Fruit fly (Drosophila melanogaster) whole organism, embryonic: Measurements from ENCODE around the gene UbcE2H.

Experiments used
- BEAF-32 ChIP-seq: fragments of 200-800 bp; sonication (Bioruptor generic); optimal IDR thresholded peaks from 3 replicates; lab custom pipeline; 2017; ENCODE audit warnings: missing biosample characterization, missing genetic modification characterization, mild to moderate bottlenecking, moderate library complexity, missing genetic modification reagents
- CG12391 ChIP-seq: fragments of 200-800 bp; sonication (Bioruptor generic); optimal IDR thresholded peaks from 3 replicates; lab custom pipeline; 2018; ENCODE audit warnings: missing biosample characterization, mild to moderate bottlenecking, missing genetic modification characterization, moderate library complexity
- CG12942 ChIP-seq: fragments of 200-800 bp; sonication (Bioruptor generic); optimal IDR thresholded peaks from 3 replicates; lab custom pipeline; 2016; ENCODE audit warnings: missing biosample characterization, missing genetic modification characterization
- CG14441 ChIP-seq: fragments of 200-800 bp; sonication (Bioruptor generic); IDR thresholded peaks from 2 replicates; pipeline ENCODE4 v1.3.6; 2022; ENCODE audit warnings: missing biosample characterization, missing genetic modification characterization
- CG1603 ChIP-seq: fragments of 200-800 bp; sonication (Bioruptor generic); optimal IDR thresholded peaks from 2 replicates; lab custom pipeline; 2019; ENCODE audit warnings: missing biosample characterization, mild to moderate bottlenecking, missing genetic modification characterization, moderate library complexity
- CG18619 ChIP-seq: fragments of 200-800 bp; sonication (Bioruptor generic); optimal IDR thresholded peaks from 3 replicates; lab custom pipeline; 2017; ENCODE audit warnings: missing biosample characterization, mild to moderate bottlenecking, missing genetic modification characterization
- CG2116 ChIP-seq: fragments of 200-800 bp; sonication (Bioruptor generic); optimal IDR thresholded peaks from 3 replicates; lab custom pipeline; 2018; ENCODE audit warnings: missing biosample characterization, mild to moderate bottlenecking, missing genetic modification characterization
- CG2129 ChIP-seq: fragments of 200-800 bp; sonication (Bioruptor generic); IDR thresholded peaks from 2 replicates; pipeline ENCODE4 v1.3.6; 2022; ENCODE audit warnings: missing biosample characterization, missing genetic modification characterization; ENCODE audit not compliant: partially characterized antibody
- CG2199 ChIP-seq: fragments of 200-800 bp; sonication (Bioruptor generic); IDR thresholded peaks from 3 replicates; pipeline ENCODE4 v1.3.6; 2022; ENCODE audit warnings: missing biosample characterization, missing genetic modification characterization
- CG31365 ChIP-seq: fragments of 200-800 bp; sonication (Bioruptor generic); optimal IDR thresholded peaks from 2 replicates; lab custom pipeline; 2018; ENCODE audit warnings: missing biosample characterization, mild to moderate bottlenecking, missing genetic modification characterization
- CG31441 ChIP-seq: fragments of 200-800 bp; sonication (Bioruptor generic); IDR thresholded peaks from 2 replicates; pipeline ENCODE4 v1.3.6; 2022; ENCODE audit warnings: missing biosample characterization, missing genetic modification characterization
- CG4707 ChIP-seq: fragments of 200-800 bp; sonication (Bioruptor generic); optimal IDR thresholded peaks from 2 replicates; lab custom pipeline; 2018; ENCODE audit warnings: missing biosample characterization, mild to moderate bottlenecking, missing genetic modification characterization, moderate library complexity
- CG4730 ChIP-seq: fragments of 200-800 bp; sonication (Bioruptor generic); IDR thresholded peaks from 2 replicates; pipeline ENCODE4 v1.3.6; 2022; ENCODE audit warnings: missing biosample characterization, missing genetic modification characterization
- CG5953 ChIP-seq: fragments of 200-800 bp; sonication (Bioruptor generic); IDR thresholded peaks from 2 replicates; pipeline ENCODE4 v1.3.6; 2022; ENCODE audit warnings: missing biosample characterization, missing genetic modification characterization
- CG6272 ChIP-seq: fragments of 200-800 bp; sonication (Bioruptor generic); IDR thresholded peaks from 2 replicates; pipeline ENCODE4 v1.3.6; 2022; ENCODE audit warnings: missing biosample characterization, missing genetic modification characterization
- CG7745 ChIP-seq: fragments of 200-800 bp; sonication (Bioruptor generic); optimal IDR thresholded peaks from 2 replicates; lab custom pipeline; 2018; ENCODE audit warnings: missing biosample characterization, mild to moderate bottlenecking, missing genetic modification characterization, moderate library complexity
- CG7987 ChIP-seq: fragments of 200-800 bp; sonication (Bioruptor generic); optimal IDR thresholded peaks from 2 replicates; lab custom pipeline; 2018; ENCODE audit warnings: missing biosample characterization, mild to moderate bottlenecking, missing genetic modification characterization, moderate library complexity
- CG9797 ChIP-seq: fragments of 200-800 bp; sonication (Bioruptor generic); optimal IDR thresholded peaks from 3 replicates; lab custom pipeline; 2018; ENCODE audit warnings: missing biosample characterization, mild to moderate bottlenecking, missing genetic modification characterization
- Dfd ChIP-seq, 2 experiments: fragments of >200 bp; optimal IDR thresholded peaks; 2 replicates each; lab custom pipeline; 2017; ENCODE audit warnings: missing biosample characterization in 2 of 2, missing genetic modification characterization in 2 of 2
- H15 ChIP-seq: fragments of 200-800 bp; sonication (Bioruptor generic); IDR thresholded peaks from 3 replicates; pipeline ENCODE4 v1.3.6; 2022; ENCODE audit warnings: missing biosample characterization, missing genetic modification characterization
- HLHmδ ChIP-seq: fragments of 200-800 bp; sonication (Bioruptor generic); optimal IDR thresholded peaks from 2 replicates; lab custom pipeline; 2018; ENCODE audit warnings: missing biosample characterization, mild to moderate bottlenecking, missing genetic modification characterization, moderate library complexity
- Hand ChIP-seq: fragments of 200-800 bp; sonication (Bioruptor generic); optimal IDR thresholded peaks from 2 replicates; lab custom pipeline; 2017; ENCODE audit warnings: mild to moderate bottlenecking, missing biosample characterization, missing genetic modification reagents, missing genetic modification characterization
- HmgD ChIP-seq: fragments of 200-800 bp; sonication (Bioruptor generic); optimal IDR thresholded peaks from 3 replicates; lab custom pipeline; 2016; ENCODE audit warnings: missing biosample characterization, missing genetic modification characterization
- Max ChIP-seq: fragments of 200-800 bp; sonication (Bioruptor generic); optimal IDR thresholded peaks from 2 replicates; lab custom pipeline; 2016; ENCODE audit warnings: missing biosample characterization, mild to moderate bottlenecking, missing genetic modification characterization
- Mrtf ChIP-seq: fragments of 200-800 bp; sonication (Bioruptor generic); IDR thresholded peaks from 3 replicates; pipeline ENCODE4 v1.3.6; 2022; ENCODE audit warnings: missing biosample characterization, missing genetic modification characterization
- NK7.1 ChIP-seq: fragments of 200-800 bp; sonication (Bioruptor generic); optimal IDR thresholded peaks from 3 replicates; lab custom pipeline; 2016; ENCODE audit warnings: missing biosample characterization, missing genetic modification characterization
- ac ChIP-seq: fragments of 200-800 bp; sonication (Bioruptor generic); optimal IDR thresholded peaks from 3 replicates; lab custom pipeline; 2017; ENCODE audit warnings: missing biosample characterization, mild to moderate bottlenecking, missing genetic modification characterization
- ash1 ChIP-seq: fragments of 200-800 bp; sonication (Bioruptor generic); optimal IDR thresholded peaks from 2 replicates; lab custom pipeline; 2018; ENCODE audit warnings: missing biosample characterization, mild to moderate bottlenecking, missing genetic modification characterization
- az2 ChIP-seq: fragments of 200-800 bp; sonication (Bioruptor generic); optimal IDR thresholded peaks from 3 replicates; lab custom pipeline; 2016; ENCODE audit warnings: missing biosample characterization, missing genetic modification characterization
- bbx ChIP-seq: fragments of 200-800 bp; sonication (Bioruptor generic); IDR thresholded peaks from 2 replicates; pipeline ENCODE4 v1.3.6; 2022; ENCODE audit warnings: missing biosample characterization, missing genetic modification characterization; ENCODE audit not compliant: partially characterized antibody
- bsh ChIP-seq, 2 experiments: fragments of 200-800 bp; sonication (Bioruptor generic); optimal IDR thresholded peaks; 2 replicates each; lab custom pipeline; 2017 to 2018; ENCODE audit warnings: mild to moderate bottlenecking in 2 of 2, missing biosample characterization in 2 of 2, missing genetic modification characterization in 2 of 2, moderate library complexity in 1 of 2
- btn ChIP-seq: fragments of 200-800 bp; sonication (Bioruptor generic); optimal IDR thresholded peaks from 2 replicates; lab custom pipeline; 2016; ENCODE audit warnings: missing biosample characterization, missing genetic modification characterization
- chinmo ChIP-seq: fragments of 200-800 bp; sonication (Bioruptor generic); IDR thresholded peaks from 4 replicates; pipeline ENCODE4 v1.3.6; 2022; ENCODE audit warnings: missing biosample characterization, missing genetic modification characterization; ENCODE audit not compliant: partially characterized antibody
- dan ChIP-seq: fragments of 200-800 bp; sonication (Bioruptor generic); IDR thresholded peaks from 2 replicates; pipeline ENCODE4 v1.3.6; 2022; ENCODE audit warnings: missing biosample characterization, missing genetic modification characterization
- exex ChIP-seq: fragments of 200-800 bp; sonication (Bioruptor generic); optimal IDR thresholded peaks from 4 replicates; lab custom pipeline; 2018; ENCODE audit warnings: missing biosample characterization, mild to moderate bottlenecking, missing genetic modification characterization, moderate library complexity
- h ChIP-seq: fragments of >200 bp; optimal IDR thresholded peaks from 2 replicates; lab custom pipeline; 2017
- insv ChIP-seq, 2 experiments: fragments of 200-800 bp; sonication (Bioruptor generic); optimal IDR thresholded peaks; 3 replicates each; lab custom pipeline; 2016 to 2018; ENCODE audit warnings: missing biosample characterization in 2 of 2, missing genetic modification characterization in 2 of 2
- inv ChIP-seq: fragments of 200-800 bp; sonication (Bioruptor generic); IDR thresholded peaks from 2 replicates; pipeline ENCODE4 v1.3.6; 2022; ENCODE audit warnings: missing biosample characterization, missing genetic modification characterization; ENCODE audit not compliant: partially characterized antibody
- jing ChIP-seq: fragments of 200-800 bp; sonication (Bioruptor generic); optimal IDR thresholded peaks from 2 replicates; lab custom pipeline; 2018; ENCODE audit warnings: missing biosample characterization, mild to moderate bottlenecking, missing genetic modification characterization
- lab ChIP-seq: fragments of 200-800 bp; sonication (Bioruptor generic); optimal IDR thresholded peaks from 3 replicates; lab custom pipeline; 2017; ENCODE audit warnings: missing biosample characterization, missing genetic modification characterization, mild to moderate bottlenecking, moderate library complexity, missing genetic modification reagents
- lbe ChIP-seq: fragments of 200-800 bp; sonication (Bioruptor generic); optimal IDR thresholded peaks from 2 replicates; lab custom pipeline; 2016; ENCODE audit warnings: missing biosample characterization, mild to moderate bottlenecking, missing genetic modification characterization
- lola ChIP-seq, 3 experiments: fragments of >200 bp in 2 of 3; fragments of 200-800 bp in 1 of 3; sonication (Bioruptor generic) in 1 of 3; optimal IDR thresholded peaks; 2 replicates each; lab custom pipeline; 2017 to 2019; ENCODE audit warnings: missing biosample characterization in 3 of 3, missing genetic modification characterization in 3 of 3, mild to moderate bottlenecking in 1 of 3, moderate library complexity in 1 of 3
- psq ChIP-seq: fragments of 200-800 bp; sonication (Bioruptor generic); optimal IDR thresholded peaks from 2 replicates; lab custom pipeline; 2017; ENCODE audit warnings: missing biosample characterization, missing genetic modification characterization
- pzg ChIP-seq: fragments of 200-800 bp; sonication (Bioruptor generic); optimal IDR thresholded peaks from 3 replicates; lab custom pipeline; 2018; ENCODE audit warnings: missing biosample characterization, mild to moderate bottlenecking, missing genetic modification characterization, moderate library complexity
- sob ChIP-seq: fragments of 200-800 bp; sonication (Bioruptor generic); IDR thresholded peaks from 2 replicates; pipeline ENCODE4 v1.3.6; 2022; ENCODE audit warnings: missing biosample characterization, missing genetic modification characterization
- trh ChIP-seq: fragments of 200-800 bp; sonication (Bioruptor generic); optimal IDR thresholded peaks from 2 replicates; lab custom pipeline; 2016; ENCODE audit warnings: missing biosample characterization, missing genetic modification characterization
- ttk ChIP-seq: fragments of 200-800 bp; sonication (Bioruptor generic); IDR thresholded peaks from 2 replicates; pipeline ENCODE4 v2.1.2; 2022; ENCODE audit warnings: missing biosample characterization, missing genetic modification characterization
- vfl ChIP-seq: fragments of 200-800 bp; sonication (Bioruptor generic); optimal IDR thresholded peaks from 2 replicates; lab custom pipeline; 2016; ENCODE audit warnings: missing biosample characterization, missing genetic modification characterization
- wek ChIP-seq: fragments of 200-800 bp; sonication (Bioruptor generic); optimal IDR thresholded peaks from 3 replicates; lab custom pipeline; 2018; ENCODE audit warnings: missing biosample characterization, mild to moderate bottlenecking, missing genetic modification characterization, moderate library complexity
- zen2 ChIP-seq: fragments of 200-800 bp; sonication (Bioruptor generic); IDR thresholded peaks from 3 replicates; pipeline ENCODE4 v1.3.6; 2022; ENCODE audit warnings: missing biosample characterization, missing genetic modification characterization; ENCODE audit not compliant: partially characterized antibody

The UbcE2H gene

DNA sequence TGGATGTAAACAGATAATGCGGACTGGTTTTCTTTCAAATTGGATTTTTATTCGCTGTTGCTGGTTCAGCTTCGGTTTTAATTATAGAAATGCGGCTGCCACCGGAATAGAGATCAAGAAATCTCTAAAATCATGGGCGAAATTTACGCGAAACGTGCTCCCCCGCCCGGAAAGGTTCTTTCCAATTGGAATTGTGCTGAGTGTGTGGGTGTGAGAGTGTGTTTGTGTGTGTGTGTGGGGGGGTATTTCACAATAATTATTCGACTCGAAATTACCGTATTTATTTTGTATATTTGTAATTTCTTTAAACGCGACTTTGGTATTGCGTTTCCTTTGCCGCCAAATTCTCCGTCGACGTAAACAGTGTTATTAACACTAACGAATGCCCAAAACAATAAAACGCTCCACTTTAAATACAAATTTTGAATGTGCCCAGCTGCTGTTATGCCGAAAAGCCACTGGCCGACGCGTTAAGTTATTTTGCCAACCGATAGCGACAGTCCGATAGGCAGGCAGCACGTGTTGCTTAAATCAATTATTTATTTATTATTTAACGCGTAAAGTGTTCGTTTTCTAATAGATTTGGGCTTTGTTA, 21.9 kb upstream of the UbcE2H start, which contains the start of gene Gclc (continued):
- TF ChIP-seq bsh (GFP tag; optimal IDR thresholded peaks at IDR 0.05; lab: Kevin White, UChicago) (no peak), zen2 (no peak), CG9797 (GFP tag; lab: Kevin White, UChicago) (peak; percentile 64), NK7.1 (no peak), ttk (GFP tag; lab: Robert Waterston, UW) (no peak), h (lab: Kevin White, UChicago) (no peak), Dfd (GFP tag; optimal IDR thresholded peaks at IDR 0.05; lab: Kevin White, UChicago) (no peak), lola (GFP tag; optimal IDR thresholded peaks at IDR 0.05; lab: Kevin White, UChicago) (no peak), inv (GFP tag; lab: Robert Waterston, UW) (peak; percentile 20; the same call in 1 of the 2 replicates), lbe (GFP tag; lab: Kevin White, UChicago) (no peak), az2 (GFP tag; lab: Kevin White, UChicago) (no peak), sob (GFP tag; lab: Robert Waterston, UW) (no peak; the same call in 1 of the 2 replicates), CG12391 (tag; lab: Kevin White, UChicago) (no peak), exex (tag; lab: Kevin White, UChicago) (peak; percentile 28), psq (GFP tag; lab: Kevin White, UChicago) (no peak), CG2116 (GFP tag; lab: Kevin White, UChicago) (peak; percentile 79), ash1 (GFP tag; lab: Kevin White, UChicago) (no peak), chinmo (GFP tag; lab: Robert Waterston, UW) (0 out of 4 replicates have a peak, but pooled peaks have one; percentile 22), trh (GFP tag; lab: Kevin White, UChicago) (no peak), HmgD (GFP tag; lab: Kevin White, UChicago) (no peak), CG7987 (GFP tag; lab: Kevin White, UChicago) (no peak), CG18619 (no peak), CG2199 (no peak), CG1603 (tag; lab: Kevin White, UChicago) (peak; percentile 42), vfl (GFP tag; lab: Kevin White, UChicago) (no peak), CG31441 (GFP tag; lab: Robert Waterston, UW) (no peak), BEAF-32 (peak; percentile 66), CG7745 (tag; lab: Kevin White, UChicago) (no peak), Hand (GFP tag; lab: Kevin White, UChicago) (no peak), lab (GFP tag; lab: Kevin White, UChicago) (peak; percentile 24), bbx (peak; percentile 41), jing (GFP tag; lab: Kevin White, UChicago) (no peak), btn (no peak), CG12942 (GFP tag; lab: Kevin White, UChicago) (no peak), CG31365 (tag; lab: Kevin White, UChicago) (no peak), insv (GFP tag; optimal IDR thresholded peaks at IDR 0.05; lab: Kevin White, UChicago) (peak; percentile 31 to 90), CG2129 (GFP tag; lab: Robert Waterston, UW) (no peak), Mrtf (GFP tag; lab: Robert Waterston, UW) (no peak), CG4730 (GFP tag; lab: Robert Waterston, UW) (no peak), H15 (GFP tag; lab: Robert Waterston, UW) (no peak), Max (GFP tag; lab: Kevin White, UChicago) (peak; percentile 23), HLHmδ (no peak), CG14441 (no peak), CG4707 (GFP tag; lab: Kevin White, UChicago) (no peak), dan (GFP tag; lab: Robert Waterston, UW) (no peak), ac (GFP tag; lab: Kevin White, UChicago) (no peak), wek (GFP tag; lab: Kevin White, UChicago) (no peak), CG5953 (GFP tag; lab: Robert Waterston, UW) (no peak), pzg (GFP tag; lab: Kevin White, UChicago) (peak; percentile 59), CG6272 (GFP tag; lab: Robert Waterston, UW) (no peak)
